Fruit fly (Drosophila melanogaster) whole organism, embryonic: ENCODE data around the gene CG32647.

Experiments
- Mad ChIP-seq: fragments of 200-800 bp; sonication (Bioruptor generic); optimal IDR thresholded peaks from 2 replicates; lab custom pipeline; 2016; ENCODE audit warnings: missing biosample characterization, missing genetic modification characterization
- gcm2 ChIP-seq: fragments of 200-800 bp; sonication (Bioruptor generic); optimal IDR thresholded peaks from 2 replicates; lab custom pipeline; 2016; ENCODE audit warnings: missing biosample characterization, missing genetic modification characterization

DNA sequence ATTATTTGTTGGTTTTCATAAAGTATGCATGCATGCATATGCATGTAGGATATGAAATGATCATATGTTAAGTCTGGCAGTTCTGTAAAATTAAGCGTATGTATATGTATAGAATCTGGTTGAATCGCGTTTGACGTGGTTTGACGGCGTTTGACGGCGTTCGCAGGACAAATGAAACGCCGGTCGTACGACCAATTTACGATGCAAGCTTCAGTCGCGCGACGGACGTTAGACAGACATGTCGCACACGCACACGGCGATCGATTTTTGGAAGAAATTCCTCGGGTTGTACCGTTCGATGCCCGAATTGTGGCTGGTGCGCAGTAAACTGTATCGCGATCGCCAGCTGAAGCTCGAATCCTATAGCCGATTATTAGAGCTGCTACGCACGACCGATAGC, 39.6 kb downstream of the CG32647 start:
- no peak for TF ChIP-seq gcm2 (GFP tag; lab: Kevin White, UChicago)
- no peak for TF ChIP-seq Mad (GFP tag; lab: Kevin White, UChicago)
